Worm (Caenorhabditis elegans): ENCODE data around the gene srg-2.

Gene srg-2

ce11 chrIII:6221403-6221802 lies 38.6 kb downstream of the srg-2 start:
- TF ChIP-seq aha-1 (tag) (peak; percentile 56), F26F4.8 (GFP tag; conservative IDR thresholded peaks at IDR 0.05) (no peak), madf-9 (GFP tag; conservative IDR thresholded peaks at IDR 0.05) (no peak), nhr-42 (GFP tag; IDR thresholded peaks at IDR 0.05) (no peak), php-3 (GFP tag; IDR thresholded peaks at IDR 0.05) (no peak)

- TF ChIP-seq nhr-237 (tag; optimal IDR thresholded peaks at IDR 0.05) = no peak
- TF ChIP-seq nhr-10 (tag; optimal IDR thresholded peaks at IDR 0.05) = no peak
- TF ChIP-seq ceh-82 (tag; optimal IDR thresholded peaks at IDR 0.05) = no peak
- TF ChIP-seq mdl-1 (tag; optimal IDR thresholded peaks at IDR 0.05) = no peak
- TF ChIP-seq ztf-11 (tag; optimal IDR thresholded peaks at IDR 0.05) = no peak
- no peak for TF ChIP-seq Y105C5A.15 (GFP tag; IDR thresholded peaks at IDR 0.05)
- no peak for TF ChIP-seq ZK546.5 (tag; optimal IDR thresholded peaks at IDR 0.05)
These were observed 43.1 kb downstream of the srg-2 start, which contains the start of gene hot-4 for ce11 chrIII:6216833-6217466. Gene hot-4 (plus strand): TSS chrIII:6217416.

ce11 chrIII:6215943-6216342 lies 44.1 kb downstream of the srg-2 start:
- TF ChIP-seq dmd-6 (GFP tag; IDR thresholded peaks at IDR 0.05) = 0 out of 2 replicates have a peak, but pooled peaks have one; percentile 8
- peak; percentile 23 for TF ChIP-seq hlh-11 (tag; optimal IDR thresholded peaks at IDR 0.05)
- TF ChIP-seq mxl-3 (GFP tag; optimal IDR thresholded peaks at IDR 0.05) = peak; percentile 92
- TF ChIP-seq hif-1 (tag; optimal IDR thresholded peaks at IDR 0.05) = no peak
- peak; percentile 83 for TF ChIP-seq nhr-48 (tag; optimal IDR thresholded peaks at IDR 0.05)
- TF ChIP-seq mdl-1 (tag; optimal IDR thresholded peaks at IDR 0.05) = peak in 1 of 2 experiments; percentile 71
- peak; percentile 84 for TF ChIP-seq nhr-28 (tag; optimal IDR thresholded peaks at IDR 0.05)
- no peak for TF ChIP-seq lin-15B (tag; optimal IDR thresholded peaks at IDR 0.05)
- TF ChIP-seq T20F7.1 (GFP tag; optimal IDR thresholded peaks at IDR 0.05) = no peak
- TF ChIP-seq hlh-30 (tag; optimal IDR thresholded peaks at IDR 0.05; ENCODE audit: insufficient read depth) = peak; percentile 14
- TF ChIP-seq ceh-44 (GFP tag; IDR thresholded peaks at IDR 0.05) = no peak

DNA sequence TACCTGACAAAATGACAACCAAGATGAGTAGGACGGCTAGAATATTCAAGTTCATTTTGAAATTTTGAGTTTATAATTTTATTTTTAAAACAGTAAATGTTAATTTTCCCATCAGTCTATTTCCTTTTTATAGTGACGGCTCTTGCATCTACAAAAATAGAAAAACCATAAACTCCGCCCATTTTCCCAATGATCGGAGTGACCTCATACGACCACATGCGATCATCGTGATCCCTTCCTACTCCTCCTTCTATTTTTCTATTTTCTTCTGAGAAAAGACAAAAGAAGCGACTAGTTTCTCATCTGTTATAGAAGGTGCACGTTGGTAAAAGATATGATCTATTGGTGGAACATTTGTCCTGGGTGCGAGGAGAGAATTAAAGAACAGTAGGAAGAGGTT lies 44.5 kb downstream of the srg-2 start, which contains the start of gene C23G10.11:
TSS of gene C23G10.11 (minus strand) at position 101 of the 400 bp plus-strand sequence.
- no peak for TF ChIP-seq gei-8 (GFP tag; optimal IDR thresholded peaks at IDR 0.05)
- TF ChIP-seq nhr-28 (tag; optimal IDR thresholded peaks at IDR 0.05) = peak; percentile 12

ce11 chrIII:6213915-6214314 lies 46.1 kb downstream of the srg-2 start, which contains the start of gene C23G10.10:
Gene C23G10.10 (minus strand): TSS chrIII:6214015.
- TF ChIP-seq F26F4.8 (GFP tag; conservative IDR thresholded peaks at IDR 0.05) = no peak
- TF ChIP-seq nhr-25 (tag; optimal IDR thresholded peaks at IDR 0.05; ENCODE audit: borderline replicate concordance, insufficient read depth) = no peak
- no peak for TF ChIP-seq ZK337.2 (GFP tag; IDR thresholded peaks at IDR 0.05)
- no peak for TF ChIP-seq lin-15B (tag; optimal IDR thresholded peaks at IDR 0.05)
- TF ChIP-seq D1046.2 (GFP tag; IDR thresholded peaks at IDR 0.05) = no peak
- no peak for TF ChIP-seq lsy-2 (tag; optimal IDR thresholded peaks at IDR 0.05)
- no peak for TF ChIP-seq mdt-29 (GFP tag; IDR thresholded peaks at IDR 0.05)
- no peak for TF ChIP-seq rbr-2 (tag; optimal IDR thresholded peaks at IDR 0.05)
- no peak for TF ChIP-seq unc-39 (tag; optimal IDR thresholded peaks at IDR 0.05)
- no peak for TF ChIP-seq zip-11 (GFP tag; IDR thresholded peaks at IDR 0.05)
- TF ChIP-seq zfp-2 (tag; optimal IDR thresholded peaks at IDR 0.05) = no peak
- no peak for TF ChIP-seq tra-1 (GFP tag; IDR thresholded peaks at IDR 0.05)
- no peak for TF ChIP-seq ceh-28 (tag; optimal IDR thresholded peaks at IDR 0.05)
- TF ChIP-seq nhr-237 (tag; optimal IDR thresholded peaks at IDR 0.05) = no peak
